Fruit fly (Drosophila melanogaster) whole organism, embryonic: ENCODE data around the gene Irk1.

Experiments
- Bgb ChIP-seq: fragments of 200-800 bp; sonication (Bioruptor generic); IDR thresholded peaks from 2 replicates; pipeline ENCODE4 v1.3.6; 2022; ENCODE audit warnings: missing biosample characterization, missing genetic modification characterization; ENCODE audit not compliant: partially characterized antibody
- Blimp-1 ChIP-seq: fragments of 200-800 bp; sonication (Bioruptor generic); optimal IDR thresholded peaks from 3 replicates; lab custom pipeline; 2018; ENCODE audit warnings: missing biosample characterization, missing genetic modification characterization, mild to moderate bottlenecking, moderate library complexity, missing genetic modification reagents
- CG1024 ChIP-seq: fragments of 200-800 bp; sonication (Bioruptor generic); IDR thresholded peaks from 2 replicates; pipeline ENCODE4 v1.3.6; 2022; ENCODE audit warnings: missing biosample characterization, missing genetic modification characterization
- CG10654 ChIP-seq: fragments of 200-800 bp; sonication (Bioruptor generic); optimal IDR thresholded peaks from 2 replicates; lab custom pipeline; 2016; ENCODE audit warnings: missing biosample characterization, missing genetic modification characterization
- CG11696 ChIP-seq: fragments of 200-800 bp; sonication (Bioruptor generic); IDR thresholded peaks from 2 replicates; pipeline ENCODE4 v1.3.6; 2022; ENCODE audit warnings: missing biosample characterization, missing genetic modification characterization
- CG12391 ChIP-seq: fragments of 200-800 bp; sonication (Bioruptor generic); optimal IDR thresholded peaks from 3 replicates; lab custom pipeline; 2018; ENCODE audit warnings: missing biosample characterization, mild to moderate bottlenecking, missing genetic modification characterization, moderate library complexity
- CG12769 ChIP-seq: fragments of 200-800 bp; sonication (Bioruptor generic); optimal IDR thresholded peaks from 2 replicates; lab custom pipeline; 2019; ENCODE audit warnings: missing biosample characterization, mild to moderate bottlenecking, missing genetic modification characterization, moderate library complexity
- CG15514 ChIP-seq: fragments of 200-800 bp; sonication (Bioruptor generic); optimal IDR thresholded peaks from 3 replicates; lab custom pipeline; 2017; ENCODE audit warnings: missing biosample characterization, missing genetic modification characterization, mild to moderate bottlenecking, moderate library complexity, missing genetic modification reagents
- CG15601 ChIP-seq: fragments of 200-800 bp; sonication (Bioruptor generic); optimal IDR thresholded peaks from 3 replicates; lab custom pipeline; 2019; ENCODE audit warnings: missing biosample characterization, mild to moderate bottlenecking, missing genetic modification characterization, moderate library complexity
- CG18476 ChIP-seq: fragments of 200-800 bp; sonication (Bioruptor generic); optimal IDR thresholded peaks from 2 replicates; lab custom pipeline; 2016; ENCODE audit warnings: missing biosample characterization, mild to moderate bottlenecking, missing genetic modification characterization
- CG18599 ChIP-seq: fragments of 200-800 bp; sonication (Bioruptor generic); optimal IDR thresholded peaks from 3 replicates; lab custom pipeline; 2017; ENCODE audit warnings: missing biosample characterization, missing genetic modification characterization, mild to moderate bottlenecking, moderate library complexity, missing genetic modification reagents
- CG2678 ChIP-seq: fragments of 200-800 bp; sonication (Bioruptor generic); optimal IDR thresholded peaks from 3 replicates; lab custom pipeline; 2019; ENCODE audit warnings: missing biosample characterization, mild to moderate bottlenecking, missing genetic modification characterization, moderate library complexity
- CG33557 ChIP-seq: fragments of 200-800 bp; sonication (Bioruptor generic); optimal IDR thresholded peaks from 2 replicates; lab custom pipeline; 2019; ENCODE audit warnings: missing biosample characterization, mild to moderate bottlenecking, missing genetic modification characterization, moderate library complexity
- CG34376 ChIP-seq: fragments of 200-800 bp; sonication (Bioruptor generic); optimal IDR thresholded peaks from 2 replicates; lab custom pipeline; 2018; ENCODE audit warnings: missing biosample characterization, mild to moderate bottlenecking, missing genetic modification characterization
- CG4360 ChIP-seq: fragments of 200-800 bp; sonication (Bioruptor generic); IDR thresholded peaks from 2 replicates; pipeline ENCODE4 v1.3.6; 2022; ENCODE audit warnings: missing biosample characterization, missing genetic modification characterization
- CG8924 ChIP-seq: fragments of 200-800 bp; optimal IDR thresholded peaks from 3 replicates; lab custom pipeline; 2019; ENCODE audit warnings: missing biosample characterization, mild to moderate bottlenecking, missing genetic modification characterization, moderate library complexity
- Dbx ChIP-seq: fragments of 200-800 bp; sonication (Bioruptor generic); IDR thresholded peaks from 3 replicates; pipeline ENCODE4 v1.3.6; 2022; ENCODE audit warnings: missing biosample characterization, missing genetic modification characterization
- Drgx ChIP-seq: fragments of 200-800 bp; sonication (Bioruptor generic); IDR thresholded peaks from 2 replicates; pipeline ENCODE4 v1.3.6; 2022; ENCODE audit warnings: missing biosample characterization, missing genetic modification characterization
- Fer1 ChIP-seq: fragments of 200-800 bp; sonication (Bioruptor generic); optimal IDR thresholded peaks from 2 replicates; lab custom pipeline; 2017; ENCODE audit warnings: missing biosample characterization, mild to moderate bottlenecking, missing genetic modification characterization
- Lim3 ChIP-seq: fragments of 200-800 bp; sonication (Bioruptor generic); IDR thresholded peaks from 2 replicates; pipeline ENCODE4 v1.3.6; 2022; ENCODE audit warnings: missing biosample characterization, missing genetic modification characterization
- Med ChIP-seq: fragments of 200-800 bp; sonication (Bioruptor generic); peaks from one replicate; lab custom pipeline; 2016; ENCODE audit warnings: missing biosample characterization, missing genetic modification characterization, mild to moderate bottlenecking, inconsistent platforms, moderate library complexity
- Pdp1 ChIP-seq, 2 experiments: fragments of 200-800 bp; sonication (Bioruptor generic); optimal IDR thresholded peaks; 3 replicates each; lab custom pipeline; 2016; ENCODE audit warnings: missing biosample characterization in 2 of 2, missing genetic modification characterization in 2 of 2, mild to moderate bottlenecking in 1 of 2, moderate library complexity in 1 of 2
- Ptx1 ChIP-seq: fragments of 200-800 bp; sonication (Bioruptor generic); IDR thresholded peaks from 2 replicates; pipeline ENCODE4 v1.3.6; 2022; ENCODE audit warnings: missing biosample characterization, missing genetic modification characterization
- Taf1 ChIP-seq: fragments of 200-800 bp; sonication (Bioruptor generic); IDR thresholded peaks from 2 replicates; pipeline ENCODE4 v1.3.6; 2022; ENCODE audit warnings: missing biosample characterization, missing genetic modification characterization
- bsh ChIP-seq, 2 experiments: fragments of 200-800 bp; sonication (Bioruptor generic); optimal IDR thresholded peaks; 2 replicates each; lab custom pipeline; 2017 to 2018; ENCODE audit warnings: mild to moderate bottlenecking in 2 of 2, missing biosample characterization in 2 of 2, missing genetic modification characterization in 2 of 2, moderate library complexity in 1 of 2
- caup ChIP-seq: fragments of 200-800 bp; sonication (Bioruptor generic); optimal IDR thresholded peaks from 3 replicates; lab custom pipeline; 2017; ENCODE audit warnings: missing biosample characterization, mild to moderate bottlenecking, missing genetic modification characterization, moderate library complexity; ENCODE audit not compliant: severe bottlenecking
- ci ChIP-seq: fragments of 200-800 bp; sonication (Bioruptor generic); IDR thresholded peaks from 3 replicates; pipeline ENCODE4 v1.3.6; 2022; ENCODE audit warnings: missing biosample characterization, missing genetic modification characterization
- da ChIP-seq: fragments of 200-800 bp; sonication (Bioruptor generic); optimal IDR thresholded peaks from 2 replicates; lab custom pipeline; 2016; ENCODE audit warnings: missing biosample characterization, missing genetic modification characterization
- exex ChIP-seq: fragments of 200-800 bp; sonication (Bioruptor generic); optimal IDR thresholded peaks from 4 replicates; lab custom pipeline; 2018; ENCODE audit warnings: missing biosample characterization, mild to moderate bottlenecking, missing genetic modification characterization, moderate library complexity
- fd102C ChIP-seq: fragments of 200-800 bp; sonication (Bioruptor generic); optimal IDR thresholded peaks from 2 replicates; lab custom pipeline; 2018; ENCODE audit warnings: missing biosample characterization, mild to moderate bottlenecking, missing genetic modification characterization, moderate library complexity
- fd64A ChIP-seq: fragments of 200-800 bp; sonication (Bioruptor generic); optimal IDR thresholded peaks from 3 replicates; lab custom pipeline; 2018; ENCODE audit warnings: missing biosample characterization, mild to moderate bottlenecking, missing genetic modification characterization
- ftz-f1 ChIP-seq: fragments of 200-800 bp; sonication (Bioruptor generic); optimal IDR thresholded peaks from 2 replicates; lab custom pipeline; 2016; ENCODE audit warnings: missing biosample characterization, missing genetic modification characterization
- grn ChIP-seq: fragments of 200-800 bp; sonication (Bioruptor generic); optimal IDR thresholded peaks from 3 replicates; lab custom pipeline; 2017; ENCODE audit warnings: missing biosample characterization, missing genetic modification characterization
- ind ChIP-seq: fragments of 200-800 bp; sonication (Bioruptor generic); optimal IDR thresholded peaks from 3 replicates; lab custom pipeline; 2016; ENCODE audit warnings: missing biosample characterization, missing genetic modification characterization
- kah ChIP-seq: fragments of 200-800 bp; sonication (Bioruptor generic); optimal IDR thresholded peaks from 2 replicates; lab custom pipeline; 2018; ENCODE audit warnings: missing biosample characterization, mild to moderate bottlenecking, missing genetic modification characterization
- kni ChIP-seq: fragments of 200-800 bp; sonication (Bioruptor generic); optimal IDR thresholded peaks from 3 replicates; lab custom pipeline; 2017; ENCODE audit warnings: mild to moderate bottlenecking, missing biosample characterization, missing genetic modification reagents, missing genetic modification characterization
- lab ChIP-seq: fragments of 200-800 bp; sonication (Bioruptor generic); optimal IDR thresholded peaks from 3 replicates; lab custom pipeline; 2017; ENCODE audit warnings: missing biosample characterization, missing genetic modification characterization, mild to moderate bottlenecking, moderate library complexity, missing genetic modification reagents
- mirr ChIP-seq: fragments of 200-800 bp; sonication (Bioruptor generic); optimal IDR thresholded peaks from 3 replicates; lab custom pipeline; 2018; ENCODE audit warnings: missing biosample characterization, mild to moderate bottlenecking, missing genetic modification characterization
- mld ChIP-seq: fragments of 200-800 bp; sonication (Bioruptor generic); IDR thresholded peaks from 3 replicates; pipeline ENCODE4 v1.3.6; 2022; ENCODE audit warnings: missing biosample characterization, missing genetic modification characterization; ENCODE audit not compliant: partially characterized antibody
- sens ChIP-seq: fragments of 200-800 bp; sonication (Bioruptor generic); peaks from one replicate; lab custom pipeline; 2016; ENCODE audit warnings: missing biosample characterization, missing genetic modification characterization
- sima ChIP-seq: fragments of 200-800 bp; sonication (Bioruptor generic); optimal IDR thresholded peaks from 2 replicates; lab custom pipeline; 2016; ENCODE audit warnings: missing biosample characterization, missing genetic modification characterization
- slou ChIP-seq: fragments of 200-800 bp; sonication (Bioruptor generic); optimal IDR thresholded peaks from 3 replicates; lab custom pipeline; 2016; ENCODE audit warnings: missing biosample characterization, missing genetic modification characterization
- sqz ChIP-seq: fragments of 200-800 bp; sonication (Bioruptor generic); optimal IDR thresholded peaks from 3 replicates; lab custom pipeline; 2018; ENCODE audit warnings: missing biosample characterization, mild to moderate bottlenecking, missing genetic modification characterization
- sug ChIP-seq: fragments of 200-800 bp; optimal IDR thresholded peaks from 2 replicates; lab custom pipeline; 2019; ENCODE audit warnings: missing biosample characterization, mild to moderate bottlenecking, missing genetic modification characterization, moderate library complexity
- tap ChIP-seq: fragments of 200-800 bp; optimal IDR thresholded peaks from 3 replicates; lab custom pipeline; 2019; ENCODE audit warnings: missing biosample characterization, mild to moderate bottlenecking, missing genetic modification characterization, moderate library complexity
- toy ChIP-seq: fragments of 200-800 bp; sonication (Bioruptor generic); IDR thresholded peaks from 2 replicates; pipeline ENCODE4 v1.3.6; 2022; ENCODE audit warnings: missing biosample characterization, missing genetic modification characterization

The Irk1 gene

DNA sequence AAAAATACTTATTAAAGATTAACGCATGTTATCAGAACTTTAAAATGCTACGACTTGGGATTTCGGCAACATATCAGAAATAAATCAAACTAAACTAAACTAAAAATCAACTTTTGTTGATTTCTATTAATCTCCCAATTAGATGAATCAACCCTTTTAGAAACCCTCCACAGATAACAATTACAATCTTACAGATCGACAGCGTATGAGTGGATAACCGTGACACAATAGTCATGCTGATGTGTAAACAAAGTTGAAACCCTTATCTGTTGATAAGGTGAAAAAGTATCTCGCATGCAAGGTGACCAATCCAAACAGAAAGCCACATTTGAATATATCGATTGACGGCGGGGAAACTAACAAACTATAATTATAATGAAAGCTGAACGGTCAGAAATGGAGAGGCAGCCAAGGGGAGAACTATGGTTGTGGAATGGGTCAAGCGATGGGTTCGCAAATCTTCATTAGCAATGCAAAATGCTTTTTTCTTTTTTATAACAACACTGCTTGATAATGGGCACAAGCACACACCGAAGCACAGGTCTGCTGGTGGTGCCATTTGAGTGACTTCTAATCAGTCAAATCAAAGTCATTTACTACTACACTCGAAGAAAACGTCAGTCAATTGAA, 49.1 kb downstream of the Irk1 start:
- TF ChIP-seq Dbx (GFP tag; lab: Robert Waterston, UW) (no peak), Ptx1 (GFP tag; lab: Robert Waterston, UW) (no peak), mirr (peak; percentile 3), exex (tag; lab: Kevin White, UChicago) (peak; percentile 91), sens (GFP tag; lab: Kevin White, UChicago) (peak; percentile 5), grn (GFP tag; lab: Kevin White, UChicago) (peak; percentile 91), CG34376 (peak; percentile 24), ind (GFP tag; lab: Kevin White, UChicago) (no peak), tap (no peak), Pdp1 (GFP tag; optimal IDR thresholded peaks at IDR 0.05; lab: Kevin White, UChicago) (peak in 1 of 2 experiments; percentile 9), sug (tag; lab: Kevin White, UChicago) (peak; percentile 65), caup (no peak)

DNA sequence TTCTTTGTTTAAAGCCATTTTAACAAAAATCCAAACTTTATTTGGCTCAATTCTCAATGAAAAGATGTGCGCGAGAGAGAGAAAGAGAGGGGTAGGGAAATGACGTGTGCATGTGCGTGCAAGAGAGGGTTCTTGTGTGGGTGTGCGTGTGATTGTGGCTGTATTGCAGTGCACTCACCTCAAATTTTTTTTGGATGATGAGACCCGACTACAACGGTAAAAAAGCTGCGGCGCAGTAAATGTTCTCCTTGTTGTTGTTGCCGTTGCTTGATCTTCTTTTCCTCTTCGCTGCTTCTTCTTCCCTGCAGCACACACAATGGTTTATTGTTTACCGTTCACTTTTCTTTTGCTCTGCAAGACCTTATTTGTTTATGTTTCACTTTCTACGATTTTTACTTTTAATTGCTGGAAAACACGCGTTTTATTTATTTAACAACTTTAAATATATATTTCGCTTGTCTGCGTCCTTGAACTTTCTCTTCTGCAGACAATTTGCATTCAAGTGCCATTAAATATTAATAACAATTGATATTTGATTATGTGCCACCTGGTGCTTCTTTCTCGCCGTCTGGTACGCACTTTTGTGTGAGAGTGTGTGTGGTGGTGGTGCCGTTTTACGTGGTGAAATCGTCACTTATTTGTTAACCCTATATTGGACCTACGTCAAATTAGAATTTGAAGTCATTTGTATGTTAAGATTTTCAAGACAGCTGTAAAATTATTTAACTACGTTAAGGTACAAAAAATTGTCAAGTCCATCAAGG, 52.3 kb downstream of the Irk1 start:
- TF ChIP-seq bsh (GFP tag; optimal IDR thresholded peaks at IDR 0.05; lab: Kevin White, UChicago) (peak in 1 of 2 experiments; percentile 8), CG12769 (tag; lab: Kevin White, UChicago) (no peak), CG10654 (GFP tag; lab: Kevin White, UChicago) (no peak), Drgx (GFP tag; lab: Robert Waterston, UW) (0 out of 2 replicates have a peak, but pooled peaks have one; percentile 33), sima (GFP tag; lab: Kevin White, UChicago) (no peak), Med (GFP tag; lab: Kevin White, UChicago) (peak; percentile 76), CG11696 (GFP tag; lab: Robert Waterston, UW) (no peak), da (GFP tag; lab: Kevin White, UChicago) (no peak), CG1024 (GFP tag; lab: Robert Waterston, UW) (no peak), fd102C (GFP tag; lab: Kevin White, UChicago) (no peak), CG8924 (tag; lab: Kevin White, UChicago) (peak; percentile 10), mld (GFP tag; lab: Robert Waterston, UW) (no peak), CG4360 (GFP tag; lab: Robert Waterston, UW) (peak; percentile 80), CG2678 (tag; lab: Kevin White, UChicago) (peak; percentile 32), CG33557 (GFP tag; lab: Kevin White, UChicago) (peak; percentile 1), CG18599 (peak; percentile 8), ftz-f1 (GFP tag; lab: Kevin White, UChicago) (no peak), CG15514 (peak; percentile 17), Lim3 (GFP tag; lab: Robert Waterston, UW) (no peak), CG18476 (GFP tag; lab: Kevin White, UChicago) (peak; percentile 8), kni (GFP tag; lab: Kevin White, UChicago) (peak; percentile 42), Taf1 (GFP tag; lab: Robert Waterston, UW) (0 out of 2 replicates have a peak, but pooled peaks have one; percentile 13), slou (GFP tag; lab: Kevin White, UChicago) (no peak), sqz (GFP tag; lab: Kevin White, UChicago) (peak; percentile 89), toy (GFP tag; lab: Robert Waterston, UW) (no peak), fd64A (GFP tag; lab: Kevin White, UChicago) (peak; percentile 22), CG12391 (no peak), CG15601 (tag; lab: Kevin White, UChicago) (no peak), lab (GFP tag; lab: Kevin White, UChicago) (peak; percentile 69), Bgb (GFP tag; lab: Robert Waterston, UW) (0 out of 2 replicates have a peak, but pooled peaks have one; percentile 14), ci (0 out of 3 replicates have a peak, but pooled peaks have one; percentile 5), sens (GFP tag; lab: Kevin White, UChicago) (peak; percentile 67), Blimp-1 (GFP tag; lab: Kevin White, UChicago) (peak; percentile 93), kah (no peak), Fer1 (GFP tag; lab: Kevin White, UChicago) (peak; percentile 12)
